Fruit fly (Drosophila melanogaster): ENCODE results near the gene CG42870.

The CG42870 gene

DNA sequence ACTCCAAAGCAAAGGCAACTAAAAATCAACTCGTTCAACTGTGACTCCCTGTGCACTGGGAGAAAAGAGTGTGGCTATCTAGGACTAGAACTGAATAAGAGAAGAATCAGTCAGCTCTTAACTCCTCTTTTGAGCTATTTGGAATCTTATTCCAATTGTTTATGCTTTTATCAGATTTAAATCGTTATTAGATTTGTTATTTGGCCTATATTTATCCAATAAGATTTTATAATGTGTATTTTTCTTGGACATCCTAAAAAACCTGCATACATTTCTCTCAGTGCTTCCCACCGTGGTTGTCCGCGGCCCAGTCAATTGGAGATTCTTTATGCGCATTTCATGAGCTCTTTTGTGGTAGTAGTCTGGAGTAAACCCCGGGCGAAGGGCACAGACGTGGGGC lies 44.3 kb upstream of the CG42870 start (continued):
- TF ChIP-seq Elba2 (GFP tag; optimal IDR thresholded peaks at IDR 0.05) (no peak), az2 (GFP tag; optimal IDR thresholded peaks at IDR 0.05) (peak; percentile 63), CG10543 (GFP tag; optimal IDR thresholded peaks at IDR 0.05) (peak; percentile 7), ewg (GFP tag; optimal IDR thresholded peaks at IDR 0.05) (peak; percentile 33), CG17802 (tag; optimal IDR thresholded peaks at IDR 0.05) (peak; percentile 14), Hr78 (GFP tag; optimal IDR thresholded peaks at IDR 0.05) (no peak), br (optimal IDR thresholded peaks at IDR 0.05) (no peak), disco-r (GFP tag; optimal IDR thresholded peaks at IDR 0.05) (no peak), CG10979 (tag; optimal IDR thresholded peaks at IDR 0.05) (peak; percentile 73), Gug (GFP tag; IDR thresholded peaks at IDR 0.05) (peak; percentile 64), CG33557 (GFP tag; optimal IDR thresholded peaks at IDR 0.05) (peak; percentile 16), shn (GFP tag; optimal IDR thresholded peaks at IDR 0.05) (peak; percentile 46), Dfd (GFP tag; optimal IDR thresholded peaks at IDR 0.05) (no peak), grn (GFP tag; optimal IDR thresholded peaks at IDR 0.05) (no peak), D19A (tag; optimal IDR thresholded peaks at IDR 0.05) (peak; percentile 58), unpg (GFP tag; optimal IDR thresholded peaks at IDR 0.05) (peak; percentile 62), sim (GFP tag; IDR thresholded peaks at IDR 0.05) (no peak), CG31388 (GFP tag; optimal IDR thresholded peaks at IDR 0.05) (no peak), CG11247 (GFP tag; IDR thresholded peaks at IDR 0.05) (peak; percentile 33; the same call in 1 of the 2 replicates), CG2202 (tag; optimal IDR thresholded peaks at IDR 0.05) (peak; percentile 20), amos (GFP tag; IDR thresholded peaks at IDR 0.05; ENCODE audit: partially characterized antibody) (no peak), sima (GFP tag; optimal IDR thresholded peaks at IDR 0.05) (no peak), NK7.1 (GFP tag; optimal IDR thresholded peaks at IDR 0.05) (peak; percentile 38), CG12071 (GFP tag; optimal IDR thresholded peaks at IDR 0.05) (no peak), klu (GFP tag; IDR thresholded peaks at IDR 0.05) (peak; percentile 53; the same call in 1 of the 2 replicates), ato (GFP tag; IDR thresholded peaks at IDR 0.05; ENCODE audit: partially characterized antibody) (no peak), ac (GFP tag; optimal IDR thresholded peaks at IDR 0.05) (no peak), pho (GFP tag; optimal IDR thresholded peaks at IDR 0.05) (peak; percentile 51), H15 (GFP tag; IDR thresholded peaks at IDR 0.05) (peak; percentile 55; the same call in 2 of the 3 replicates), Eip74EF (GFP tag; optimal IDR thresholded peaks at IDR 0.05) (peak in 1 of 2 experiments; percentile 28), h (optimal IDR thresholded peaks at IDR 0.05) (no peak), CG17912 (GFP tag; optimal IDR thresholded peaks at IDR 0.05) (no peak), CG33213 (GFP tag; optimal IDR thresholded peaks at IDR 0.05) (peak; percentile 12), CG7556 (GFP tag; optimal IDR thresholded peaks at IDR 0.05) (peak; percentile 60), CG10959 (GFP tag; IDR thresholded peaks at IDR 0.05) (0 out of 2 replicates have a peak, but pooled peaks have one; percentile 34), Trl (optimal IDR thresholded peaks at IDR 0.05) (no peak), Trl (GFP tag; optimal IDR thresholded peaks at IDR 0.05) (peak; percentile 68), unc-4 (GFP tag; IDR thresholded peaks at IDR 0.05; ENCODE audit: partially characterized antibody) (no peak), jumu (GFP tag; optimal IDR thresholded peaks at IDR 0.05) (peak; percentile 11), Antp (GFP tag; optimal IDR thresholded peaks at IDR 0.05) (peak; percentile 54), Blimp-1 (GFP tag; optimal IDR thresholded peaks at IDR 0.05) (peak; percentile 73), luna (GFP tag; optimal IDR thresholded peaks at IDR 0.05) (peak; percentile 34), pita (GFP tag; optimal IDR thresholded peaks at IDR 0.05) (no peak), gcm2 (GFP tag; optimal IDR thresholded peaks at IDR 0.05) (no peak), sc (optimal IDR thresholded peaks at IDR 0.05) (no peak), sc (GFP tag; optimal IDR thresholded peaks at IDR 0.05) (peak; percentile 42), pzg (GFP tag; optimal IDR thresholded peaks at IDR 0.05) (no peak), CG14441 (GFP tag; IDR thresholded peaks at IDR 0.05) (peak; percentile 73), ase (GFP tag; IDR thresholded peaks at IDR 0.05) (0 out of 3 replicates have a peak, but pooled peaks have one; percentile 36), toy (GFP tag; IDR thresholded peaks at IDR 0.05) (no peak), CoRest (tag; optimal IDR thresholded peaks at IDR 0.05) (peak; percentile 76), jigr1 (GFP tag; IDR thresholded peaks at IDR 0.05) (peak; percentile 59; the same call in 1 of the 3 replicates)
